Fruit fly (Drosophila melanogaster): ENCODE data around the gene Wdr62.

The Wdr62 gene

DNA sequence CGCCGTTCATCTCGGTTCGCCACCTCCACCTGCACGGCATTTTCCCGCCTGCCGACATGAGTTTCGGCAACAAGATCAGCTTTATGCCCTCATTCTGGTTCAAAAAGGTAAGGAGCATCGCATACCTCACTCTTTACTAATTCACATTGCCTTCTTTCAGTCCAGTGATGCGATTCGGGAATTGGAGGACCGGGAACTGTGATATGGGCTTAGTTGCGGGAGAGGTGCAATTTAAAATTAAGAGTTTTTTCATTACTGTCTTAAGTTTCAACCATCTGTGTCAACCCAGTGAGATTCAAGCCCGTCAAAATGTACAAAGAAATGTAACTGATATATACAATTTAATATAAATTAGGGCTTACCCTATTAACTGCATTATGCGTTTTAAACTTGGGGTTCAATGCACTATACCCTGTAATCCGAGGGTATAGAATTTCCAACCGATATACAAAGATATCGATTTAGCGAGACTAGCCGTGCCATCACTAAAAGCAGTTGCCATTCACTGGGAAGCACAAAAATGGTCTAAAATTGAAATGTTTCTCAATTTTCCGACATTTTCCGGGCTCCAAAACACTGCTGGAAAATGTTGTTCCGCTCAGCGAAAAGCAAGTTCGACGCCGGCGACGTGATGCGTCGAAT lies 97.4 kb downstream of the Wdr62 start, which contains the start of gene CG7289:
CG7289 (plus strand) TSS at position 492 of the 642 bp plus-strand sequence.
- TF ChIP-seq EcR (GFP tag; optimal IDR thresholded peaks at IDR 0.05) (peak; percentile 99), Snoo (tag; optimal IDR thresholded peaks at IDR 0.05) (peak; percentile 4), Pif1B (GFP tag; optimal IDR thresholded peaks at IDR 0.05) (no peak), CG4496 (GFP tag; IDR thresholded peaks at IDR 0.05) (0 out of 3 replicates have a peak, but pooled peaks have one; percentile 29)

DNA sequence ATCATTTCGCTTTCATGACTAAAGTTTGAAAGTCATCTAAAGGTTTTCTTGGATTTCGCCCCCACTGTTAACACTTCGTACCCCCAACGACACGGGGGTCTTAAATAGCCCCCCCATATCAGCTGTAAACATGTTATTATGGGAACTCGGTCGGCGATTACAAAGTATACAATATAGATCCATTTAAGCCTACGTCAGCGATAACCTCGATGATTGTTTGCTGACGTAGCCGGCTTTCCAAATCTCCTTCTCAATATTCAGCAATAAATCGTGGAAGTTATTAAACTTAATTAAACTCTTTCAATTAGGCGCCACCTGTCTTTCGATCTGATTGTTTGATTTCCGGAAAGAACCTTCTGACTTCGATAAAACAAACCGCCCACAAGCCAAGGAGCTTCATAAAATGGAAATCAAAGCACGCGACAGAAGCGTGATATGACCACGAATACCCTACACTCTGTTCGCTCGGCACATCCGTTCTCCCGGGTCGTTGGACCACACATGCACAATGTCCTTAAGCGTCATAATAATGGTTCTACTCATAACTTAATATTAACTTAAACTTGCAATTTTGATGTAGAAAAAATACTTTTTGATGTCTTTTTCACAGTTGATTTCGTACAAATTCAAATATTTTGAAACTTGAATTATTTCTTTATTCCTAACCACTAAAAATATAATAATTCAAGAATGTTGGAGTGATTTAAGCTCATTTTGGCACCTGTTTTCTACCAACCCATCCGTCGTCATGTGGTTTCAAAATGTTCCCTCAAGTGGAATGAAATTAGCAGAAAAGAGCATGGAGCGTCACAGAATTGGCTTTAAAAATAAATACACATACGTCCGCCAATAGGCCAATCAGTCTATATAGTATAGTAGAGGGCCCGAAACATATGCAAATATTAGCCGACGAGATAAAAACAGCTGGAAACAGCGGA lies 102.2 kb downstream of the Wdr62 start:
- TF ChIP-seq CG10348 (GFP tag; IDR thresholded peaks at IDR 0.05): no peak
- peak; percentile 70; the same call in 2 of the 3 replicates for TF ChIP-seq CG4496 (GFP tag; IDR thresholded peaks at IDR 0.05)
- peak; percentile 63 for TF ChIP-seq CG8159 (tag; optimal IDR thresholded peaks at IDR 0.05)
- peak; percentile 1 for TF ChIP-seq CG9948 (tag; optimal IDR thresholded peaks at IDR 0.05)
- no peak for TF ChIP-seq Pif1A (GFP tag; optimal IDR thresholded peaks at IDR 0.05)
- no peak for TF ChIP-seq CG13204 (GFP tag; optimal IDR thresholded peaks at IDR 0.05)
- peak; percentile 43 for TF ChIP-seq CG8301 (tag; optimal IDR thresholded peaks at IDR 0.05)
- TF ChIP-seq fd96Ca (GFP tag; IDR thresholded peaks at IDR 0.05): peak; percentile 30; the same call in 1 of the 3 replicates
- TF ChIP-seq CG17806 (tag; optimal IDR thresholded peaks at IDR 0.05): peak; percentile 32
- TF ChIP-seq Ets98B (GFP tag; IDR thresholded peaks at IDR 0.05): peak; percentile 59; the same call in 1 of the 2 replicates
- peak; percentile 8 for TF ChIP-seq CG34367 (tag; optimal IDR thresholded peaks at IDR 0.05)
- peak; percentile 40 for TF ChIP-seq CG15710 (tag; optimal IDR thresholded peaks at IDR 0.05)
- no peak for TF ChIP-seq Pif1B (GFP tag; optimal IDR thresholded peaks at IDR 0.05)
- peak; percentile 49 for TF ChIP-seq Snoo (tag; optimal IDR thresholded peaks at IDR 0.05)

dm6 chr2L:1987434-1988191 lies 103.2 kb downstream of the Wdr62 start, which contains the start of gene Got2:
Gene Got2 (minus strand): TSS chr2L:1987758.
- TF ChIP-seq CG8159 (tag; optimal IDR thresholded peaks at IDR 0.05) (no peak), CG14655 (GFP tag; optimal IDR thresholded peaks at IDR 0.05) (peak; percentile 34), EcR (GFP tag; optimal IDR thresholded peaks at IDR 0.05) (peak; percentile 86), CG13204 (GFP tag; optimal IDR thresholded peaks at IDR 0.05) (no peak), CG10348 (GFP tag; IDR thresholded peaks at IDR 0.05) (0 out of 2 replicates have a peak, but pooled peaks have one; percentile 12), Pif1B (GFP tag; optimal IDR thresholded peaks at IDR 0.05) (peak; percentile 9), gl (tag; optimal IDR thresholded peaks at IDR 0.05) (peak; percentile 33), fd96Ca (GFP tag; IDR thresholded peaks at IDR 0.05) (no peak), CG4496 (GFP tag; IDR thresholded peaks at IDR 0.05) (peak; percentile 64; the same call in 2 of the 3 replicates), CG34367 (tag; optimal IDR thresholded peaks at IDR 0.05) (no peak), CG15710 (tag; optimal IDR thresholded peaks at IDR 0.05) (peak; percentile 34), Snoo (tag; optimal IDR thresholded peaks at IDR 0.05) (no peak), CG32121 (GFP tag; IDR thresholded peaks at IDR 0.05) (peak; percentile 48; the same call in 1 of the 2 replicates)

- TF ChIP-seq CG12605 (GFP tag; IDR thresholded peaks at IDR 0.05) (0 out of 2 replicates have a peak, but pooled peaks have one; percentile 33), CG8301 (tag; optimal IDR thresholded peaks at IDR 0.05) (no peak)
These were observed 103.8 kb downstream of the Wdr62 start, which contains the start of gene Npc2a for dm6 chr2L:1988192-1988561. Gene Npc2a (plus strand): TSS chr2L:1988290.

dm6 chr2L:1989278-1989918 lies 105.0 kb downstream of the Wdr62 start:
- TF ChIP-seq CG32121 (GFP tag; IDR thresholded peaks at IDR 0.05): no peak
- peak; percentile 57 for TF ChIP-seq EcR (GFP tag; optimal IDR thresholded peaks at IDR 0.05)
- TF ChIP-seq CG12605 (GFP tag; IDR thresholded peaks at IDR 0.05): 0 out of 2 replicates have a peak, but pooled peaks have one; percentile 14
- TF ChIP-seq CG9948 (tag; optimal IDR thresholded peaks at IDR 0.05): no peak
- no peak for TF ChIP-seq CG15710 (tag; optimal IDR thresholded peaks at IDR 0.05)

- TF ChIP-seq CG4496 (GFP tag; IDR thresholded peaks at IDR 0.05) (no peak), CG34367 (tag; optimal IDR thresholded peaks at IDR 0.05) (no peak), CG12605 (GFP tag; IDR thresholded peaks at IDR 0.05) (no peak), Ets98B (GFP tag; IDR thresholded peaks at IDR 0.05) (no peak)
These were observed 107.6 kb downstream of the Wdr62 start, which contains the start of gene Obp22a for dm6 chr2L:1992060-1992459. Gene Obp22a (minus strand): TSS chr2L:1992160.

Measured in whole organism, pupa.